Worm (Caenorhabditis elegans): Measurements from ENCODE around the gene C14C6.8.
A peak's percentile ranks its signal among the peaks of the same experiment; 100 is the strongest.

C14C6.8 gene

DNA sequence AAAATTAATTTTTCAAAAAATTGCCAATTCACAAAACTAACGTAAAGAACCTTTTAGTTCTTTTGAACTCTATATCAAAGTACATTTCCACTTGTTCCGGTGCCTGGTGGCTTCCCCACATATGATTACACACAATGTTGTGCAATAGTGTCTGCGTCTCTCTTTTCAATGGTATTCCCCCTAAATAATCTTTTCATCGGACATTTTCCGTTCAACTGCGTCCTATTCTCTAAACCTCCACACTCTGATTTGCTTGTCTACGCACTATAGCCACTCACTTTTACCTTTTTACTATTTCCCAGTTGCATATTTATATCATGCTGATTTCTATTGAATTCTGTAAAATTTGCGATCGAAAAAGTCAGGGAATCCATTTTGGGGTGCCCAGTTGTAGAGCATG lies 20.9 kb downstream of the C14C6.8 start, which contains the start of gene nhr-58 (continued):
- TF ChIP-seq nhr-20 (tag; optimal IDR thresholded peaks at IDR 0.05) (peak; percentile 77), fkh-8 (tag; optimal IDR thresholded peaks at IDR 0.05) (peak; percentile 75), egl-13 (tag; optimal IDR thresholded peaks at IDR 0.05) (no peak), tlp-1 (tag; optimal IDR thresholded peaks at IDR 0.05) (no peak)

DNA sequence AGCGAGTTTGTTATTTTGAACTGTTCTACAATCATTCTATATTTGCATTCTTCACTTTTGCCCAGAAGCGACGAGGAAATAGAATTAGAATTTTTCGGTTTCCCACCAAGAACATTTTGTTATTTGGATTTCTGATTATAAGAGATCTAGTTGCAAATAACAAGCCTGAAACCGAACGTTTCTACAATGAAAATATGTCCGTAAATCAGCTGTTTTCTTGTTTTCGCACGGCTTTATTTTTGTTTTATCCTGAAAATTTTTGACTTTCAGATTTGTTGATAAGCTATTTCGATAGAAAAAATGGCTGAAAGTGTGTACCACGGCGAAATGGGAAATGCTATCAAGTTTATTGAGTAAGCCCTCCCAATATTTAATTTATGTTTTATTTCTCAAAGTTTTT lies 25.4 kb downstream of the C14C6.8 start, which contains the start of gene srw-108:
Gene srw-108, plus strand, starts transcription at position 301 of the 400 bp plus-strand sequence.
- TF ChIP-seq nhr-84 (tag; optimal IDR thresholded peaks at IDR 0.05) (no peak), lin-13 (GFP tag; optimal IDR thresholded peaks at IDR 0.05) (no peak), sptf-1 (tag; optimal IDR thresholded peaks at IDR 0.05) (no peak), mab-9 (GFP tag; IDR thresholded peaks at IDR 0.05) (no peak), nhr-90 (tag; optimal IDR thresholded peaks at IDR 0.05; ENCODE audit: poor library complexity) (no peak), ztf-4 (tag; optimal IDR thresholded peaks at IDR 0.05) (no peak), aly-2 (tag; optimal IDR thresholded peaks at IDR 0.05) (no peak), zag-1 (tag; optimal IDR thresholded peaks at IDR 0.05) (no peak), efl-3 (GFP tag; optimal IDR thresholded peaks at IDR 0.05) (no peak), zip-4 (GFP tag; optimal IDR thresholded peaks at IDR 0.05) (no peak), snu-23 (GFP tag; optimal IDR thresholded peaks at IDR 0.05) (no peak), ceh-88 (GFP tag; IDR thresholded peaks at IDR 0.05) (no peak), mdl-1 (tag; optimal IDR thresholded peaks at IDR 0.05) (no peak), nhr-71 (tag; optimal IDR thresholded peaks at IDR 0.05) (no peak), skn-1 (tag; optimal IDR thresholded peaks at IDR 0.05) (no peak), mef-2 (tag; optimal IDR thresholded peaks at IDR 0.05) (no peak), fkh-8 (tag; optimal IDR thresholded peaks at IDR 0.05) (no peak), ceh-8 (GFP tag; optimal IDR thresholded peaks at IDR 0.05) (no peak), nhr-28 (tag; optimal IDR thresholded peaks at IDR 0.05) (no peak)

DNA sequence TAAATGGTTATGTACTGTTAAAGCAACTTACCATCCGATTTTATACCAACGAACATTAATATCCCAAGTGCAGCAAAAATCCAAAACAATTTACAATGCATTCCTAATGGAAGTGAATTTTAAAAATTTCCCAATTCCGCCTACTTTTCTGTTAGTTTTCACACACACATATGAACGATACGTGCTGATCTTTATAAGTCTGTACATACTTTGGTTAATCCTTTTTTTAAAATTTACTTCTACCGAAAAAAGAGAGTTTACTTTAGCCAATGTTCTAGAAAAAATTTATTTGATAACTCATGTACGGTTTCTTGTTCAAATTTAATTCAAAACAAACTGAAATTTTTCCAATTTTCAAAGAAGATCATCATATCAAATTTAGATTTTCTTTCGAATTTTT lies 27.9 kb downstream of the C14C6.8 start, which contains the start of gene R11G11.16:
Gene R11G11.16, minus strand, starts transcription at position 101 of the 400 bp plus-strand sequence.
- TF ChIP-seq mab-9 (GFP tag; IDR thresholded peaks at IDR 0.05) (no peak), aha-1 (tag; optimal IDR thresholded peaks at IDR 0.05) (no peak), zip-4 (GFP tag; optimal IDR thresholded peaks at IDR 0.05) (no peak), mdl-1 (tag; optimal IDR thresholded peaks at IDR 0.05) (no peak), fos-1 (tag; optimal IDR thresholded peaks at IDR 0.05) (no peak), skn-1 (tag; optimal IDR thresholded peaks at IDR 0.05) (no peak), ceh-88 (GFP tag; IDR thresholded peaks at IDR 0.05) (no peak), dsc-1 (tag; optimal IDR thresholded peaks at IDR 0.05) (no peak), swsn-7 (tag; optimal IDR thresholded peaks at IDR 0.05) (no peak), egl-27 (tag; optimal IDR thresholded peaks at IDR 0.05) (no peak), elt-3 (tag; optimal IDR thresholded peaks at IDR 0.05) (no peak), lin-13 (GFP tag; optimal IDR thresholded peaks at IDR 0.05) (no peak), ama-1 (optimal IDR thresholded peaks at IDR 0.05) (no peak)

DNA sequence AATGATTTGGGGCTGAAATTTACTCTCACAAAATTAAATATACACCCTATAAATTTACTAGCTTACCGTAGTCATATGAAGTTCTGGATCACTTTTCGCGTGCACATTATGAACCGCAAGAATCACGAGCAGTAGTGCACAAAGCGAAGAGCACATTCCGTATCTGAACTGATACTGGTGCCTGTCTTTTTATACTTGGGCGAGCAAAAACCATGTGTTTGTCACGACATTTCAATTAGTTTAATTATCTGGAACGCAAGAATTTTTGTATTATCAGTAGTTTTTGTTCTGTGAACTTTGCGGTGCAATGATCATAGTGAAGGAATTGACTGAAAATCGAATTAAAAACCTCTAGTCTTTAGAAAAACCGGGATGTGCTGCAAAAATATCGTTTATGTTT lies 28.9 kb downstream of the C14C6.8 start, which contains the start of gene lipl-3:
Gene lipl-3, minus strand, starts transcription at position 161 of the 400 bp plus-strand sequence.
- TF ChIP-seq nhr-71 (tag; optimal IDR thresholded peaks at IDR 0.05): no peak
- TF ChIP-seq lin-13 (GFP tag; optimal IDR thresholded peaks at IDR 0.05): no peak
- TF ChIP-seq lin-15B (tag; optimal IDR thresholded peaks at IDR 0.05): no peak
- no peak for TF ChIP-seq swsn-7 (tag; optimal IDR thresholded peaks at IDR 0.05)
- no peak for TF ChIP-seq nhr-11 (tag; optimal IDR thresholded peaks at IDR 0.05)
- TF ChIP-seq C34B4.2 (tag; optimal IDR thresholded peaks at IDR 0.05): no peak
- TF ChIP-seq skn-1 (tag; optimal IDR thresholded peaks at IDR 0.05): no peak
- TF ChIP-seq ces-1 (GFP tag; optimal IDR thresholded peaks at IDR 0.05): no peak
- TF ChIP-seq ztf-11 (tag; optimal IDR thresholded peaks at IDR 0.05): no peak
- no peak for TF ChIP-seq pag-3 (tag; optimal IDR thresholded peaks at IDR 0.05; ENCODE audit: borderline replicate concordance, insufficient read depth)
- no peak for TF ChIP-seq efl-3 (GFP tag; optimal IDR thresholded peaks at IDR 0.05)
- no peak for TF ChIP-seq pax-3 (tag; optimal IDR thresholded peaks at IDR 0.05)
- TF ChIP-seq nhr-19 (GFP tag; conservative IDR thresholded peaks at IDR 0.05): no peak
- TF ChIP-seq elt-2 (tag; optimal IDR thresholded peaks at IDR 0.05): no peak
- no peak for TF ChIP-seq snpc-4 (tag; optimal IDR thresholded peaks at IDR 0.05)
- no peak for TF ChIP-seq nhr-28 (tag; optimal IDR thresholded peaks at IDR 0.05)
- no peak for TF ChIP-seq Y116A8C.19 (tag; optimal IDR thresholded peaks at IDR 0.05; ENCODE audit: borderline replicate concordance)

Measured in whole organism, L1 larva.